Fruit fly (Drosophila melanogaster) whole organism: ENCODE measurements around the gene Agpat4.

Experiments used
- CG8478 ChIP-seq: fragments of >200 bp; optimal IDR thresholded peaks from 2 replicates; lab custom pipeline; 2018; ENCODE audit warnings: inconsistent platforms
- Dll ChIP-seq: fragments of >200 bp; optimal IDR thresholded peaks from 2 replicates; lab custom pipeline; 2017
- EcR ChIP-seq, 2 experiments: fragments of >200 bp; optimal IDR thresholded peaks; 2 replicates each; lab custom pipeline; 2017; ENCODE audit warnings: missing biosample characterization in 2 of 2, missing genetic modification characterization in 2 of 2, missing genetic modification reagents in 2 of 2
- psq ChIP-seq: fragments of >200 bp; optimal IDR thresholded peaks from 2 replicates; lab custom pipeline; 2017
- usp ChIP-seq: fragments of >200 bp; optimal IDR thresholded peaks from 2 replicates; lab custom pipeline; 2017; ENCODE audit warnings: missing biosample characterization, missing genetic modification characterization, mixed read lengths

DNA sequence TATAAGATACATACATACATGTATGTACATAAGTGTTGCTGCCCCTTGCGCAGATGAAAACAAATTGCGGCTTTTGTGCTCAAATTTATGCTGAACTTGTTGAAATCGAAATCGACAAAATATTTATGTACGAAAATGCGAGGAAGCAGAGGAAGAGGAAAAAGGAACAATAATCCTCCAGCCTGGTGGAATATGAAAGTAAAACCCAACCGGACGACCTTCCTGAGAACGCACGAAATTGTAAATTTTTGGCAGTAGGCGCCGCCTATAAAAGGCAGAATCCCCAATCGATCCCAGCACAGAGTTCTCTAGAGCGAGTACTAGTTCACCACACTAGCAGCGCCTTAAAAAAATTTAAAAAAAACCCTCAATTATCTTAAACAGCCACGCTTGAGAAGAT lies 16.8 kb downstream of the Agpat4 start, which contains the start of gene Cpr72Eb:
- TF ChIP-seq psq (no peak), Dll (lab: Kevin White, UChicago) (no peak), CG8478 (lab: Kevin White, UChicago) (no peak), usp (GFP tag; lab: Kevin White, UChicago) (no peak), EcR (GFP tag; optimal IDR thresholded peaks at IDR 0.05; lab: Kevin White, UChicago) (no peak)
